Fruit fly (Drosophila melanogaster) whole organism, embryonic: ENCODE measurements around the gene CG34290.
A peak's percentile ranks its signal among the peaks of the same experiment; 100 is the strongest.

Experiments
- Bdp1 ChIP-seq: fragments of 200-800 bp; sonication (Bioruptor generic); optimal IDR thresholded peaks from 3 replicates; lab custom pipeline; 2016; ENCODE audit warnings: missing biosample characterization, missing genetic modification characterization
- C15 ChIP-seq: fragments of 200-800 bp; sonication (Bioruptor generic); IDR thresholded peaks from 3 replicates; pipeline ENCODE4 v1.3.6; 2022; ENCODE audit warnings: missing biosample characterization, missing genetic modification characterization
- CG10654 ChIP-seq: fragments of 200-800 bp; sonication (Bioruptor generic); optimal IDR thresholded peaks from 2 replicates; lab custom pipeline; 2016; ENCODE audit warnings: missing biosample characterization, missing genetic modification characterization
- CG14441 ChIP-seq: fragments of 200-800 bp; sonication (Bioruptor generic); IDR thresholded peaks from 2 replicates; pipeline ENCODE4 v1.3.6; 2022; ENCODE audit warnings: missing biosample characterization, missing genetic modification characterization
- CG15073 ChIP-seq: fragments of 200-800 bp; sonication (Bioruptor generic); optimal IDR thresholded peaks from 2 replicates; lab custom pipeline; 2016; ENCODE audit warnings: missing biosample characterization, missing genetic modification characterization
- CG1529 ChIP-seq: fragments of 200-800 bp; sonication (Bioruptor generic); optimal IDR thresholded peaks from 3 replicates; lab custom pipeline; 2018; ENCODE audit warnings: missing biosample characterization, missing genetic modification characterization
- CG1602 ChIP-seq: fragments of 200-800 bp; sonication (Bioruptor generic); optimal IDR thresholded peaks from 3 replicates; lab custom pipeline; 2016; ENCODE audit warnings: missing biosample characterization, missing genetic modification characterization
- CG16815 ChIP-seq: fragments of 200-800 bp; sonication (Bioruptor generic); optimal IDR thresholded peaks from 3 replicates; lab custom pipeline; 2017; ENCODE audit warnings: missing biosample characterization, mild to moderate bottlenecking, missing genetic modification characterization
- CG17385 ChIP-seq: fragments of 200-800 bp; sonication (Bioruptor generic); optimal IDR thresholded peaks from 3 replicates; lab custom pipeline; 2018; ENCODE audit warnings: missing biosample characterization, mild to moderate bottlenecking, missing genetic modification characterization
- CG17612 ChIP-seq: fragments of 200-800 bp; sonication (Bioruptor generic); IDR thresholded peaks from 2 replicates; pipeline ENCODE4 v1.3.6; 2022; ENCODE audit warnings: missing biosample characterization, missing genetic modification characterization
- CG31224 ChIP-seq: fragments of 200-800 bp; sonication (Bioruptor generic); IDR thresholded peaks from 2 replicates; pipeline ENCODE4 v1.3.6; 2022; ENCODE audit warnings: missing biosample characterization, missing genetic modification characterization
- CG42726 ChIP-seq: fragments of 200-800 bp; sonication (Bioruptor generic); IDR thresholded peaks from 2 replicates; pipeline ENCODE4 v1.3.6; 2022; ENCODE audit warnings: missing biosample characterization, missing genetic modification characterization; ENCODE audit not compliant: partially characterized antibody
- CG4424 ChIP-seq: fragments of 200-800 bp; sonication (Bioruptor generic); optimal IDR thresholded peaks from 3 replicates; lab custom pipeline; 2016; ENCODE audit warnings: missing biosample characterization, missing genetic modification characterization
- CG6854 ChIP-seq: fragments of 200-800 bp; sonication (Bioruptor generic); optimal IDR thresholded peaks from 3 replicates; lab custom pipeline; 2017; ENCODE audit warnings: missing biosample characterization, mild to moderate bottlenecking, missing genetic modification characterization
- CG7786 ChIP-seq: fragments of 200-800 bp; sonication (Bioruptor generic); optimal IDR thresholded peaks from 2 replicates; lab custom pipeline; 2016; ENCODE audit warnings: missing biosample characterization, missing genetic modification characterization
- CG7839 ChIP-seq: fragments of 200-800 bp; sonication (Bioruptor generic); optimal IDR thresholded peaks from 3 replicates; lab custom pipeline; 2018; ENCODE audit warnings: missing biosample characterization, mild to moderate bottlenecking, missing genetic modification characterization, moderate library complexity
- CG7987 ChIP-seq: fragments of 200-800 bp; sonication (Bioruptor generic); optimal IDR thresholded peaks from 2 replicates; lab custom pipeline; 2018; ENCODE audit warnings: missing biosample characterization, mild to moderate bottlenecking, missing genetic modification characterization, moderate library complexity
- CG8765 ChIP-seq: fragments of 200-800 bp; sonication (Bioruptor generic); IDR thresholded peaks from 2 replicates; pipeline ENCODE4 v1.3.6; 2022; ENCODE audit warnings: missing biosample characterization, missing genetic modification characterization
- CG9609 ChIP-seq: fragments of 200-800 bp; sonication (Bioruptor generic); optimal IDR thresholded peaks from 3 replicates; lab custom pipeline; 2016; ENCODE audit warnings: missing biosample characterization, missing genetic modification characterization
- Dll ChIP-seq: fragments of 200-800 bp; sonication (Bioruptor generic); IDR thresholded peaks from 4 replicates; pipeline ENCODE4 v1.3.6; 2022; ENCODE audit warnings: missing biosample characterization, missing genetic modification characterization; ENCODE audit not compliant: partially characterized antibody
- Elba2 ChIP-seq: fragments of 200-800 bp; sonication (Bioruptor generic); optimal IDR thresholded peaks from 3 replicates; lab custom pipeline; 2016; ENCODE audit warnings: missing biosample characterization, missing genetic modification characterization
- Hr39 ChIP-seq: fragments of >200 bp; optimal IDR thresholded peaks from 2 replicates; lab custom pipeline; 2017
- Lpt ChIP-seq: fragments of >200 bp; optimal IDR thresholded peaks from 2 replicates; lab custom pipeline; 2018; ENCODE audit warnings: missing biosample characterization, missing genetic modification characterization
- Max ChIP-seq: fragments of 200-800 bp; sonication (Bioruptor generic); optimal IDR thresholded peaks from 2 replicates; lab custom pipeline; 2016; ENCODE audit warnings: missing biosample characterization, mild to moderate bottlenecking, missing genetic modification characterization
- Mrtf ChIP-seq: fragments of 200-800 bp; sonication (Bioruptor generic); IDR thresholded peaks from 3 replicates; pipeline ENCODE4 v1.3.6; 2022; ENCODE audit warnings: missing biosample characterization, missing genetic modification characterization
- NC2α ChIP-seq: fragments of 200-800 bp; sonication (Bioruptor generic); optimal IDR thresholded peaks from 2 replicates; lab custom pipeline; 2016; ENCODE audit warnings: missing biosample characterization, missing genetic modification characterization
- Rfx ChIP-seq: fragments of 200-800 bp; sonication (Bioruptor generic); IDR thresholded peaks from 2 replicates; pipeline ENCODE4 v1.3.6; 2022; ENCODE audit warnings: missing biosample characterization, missing genetic modification characterization
- Usf ChIP-seq: fragments of 200-800 bp; sonication (Bioruptor generic); optimal IDR thresholded peaks from 2 replicates; lab custom pipeline; 2017; ENCODE audit warnings: missing genotype, missing biosample characterization, missing genetic modification characterization
- Vsx1 ChIP-seq: fragments of 200-800 bp; sonication (Bioruptor generic); optimal IDR thresholded peaks from 2 replicates; lab custom pipeline; 2017; ENCODE audit warnings: missing biosample characterization, mild to moderate bottlenecking, missing genetic modification characterization, missing genetic modification reagents
- Xbp1 ChIP-seq: fragments of 200-800 bp; sonication (Bioruptor generic); optimal IDR thresholded peaks from 3 replicates; lab custom pipeline; 2016; ENCODE audit warnings: missing biosample characterization, mild to moderate bottlenecking, missing genetic modification characterization
- cg ChIP-seq: fragments of 200-800 bp; sonication (Bioruptor generic); optimal IDR thresholded peaks from 3 replicates; lab custom pipeline; 2019; ENCODE audit warnings: missing biosample characterization, mild to moderate bottlenecking, missing genetic modification characterization, moderate library complexity
- chm ChIP-seq: fragments of 200-800 bp; sonication (Bioruptor generic); IDR thresholded peaks from 2 replicates; pipeline ENCODE4 v1.3.6; 2022; ENCODE audit warnings: missing biosample characterization, missing genetic modification characterization
- dpn ChIP-seq, 2 experiments: fragments of 200-800 bp; sonication (Bioruptor generic); optimal IDR thresholded peaks; 3 replicates each; lab custom pipeline; 2016; ENCODE audit warnings: missing biosample characterization in 2 of 2, missing genetic modification characterization in 2 of 2
- exex ChIP-seq: fragments of 200-800 bp; sonication (Bioruptor generic); optimal IDR thresholded peaks from 4 replicates; lab custom pipeline; 2018; ENCODE audit warnings: missing biosample characterization, mild to moderate bottlenecking, missing genetic modification characterization, moderate library complexity
- fd64A ChIP-seq: fragments of 200-800 bp; sonication (Bioruptor generic); optimal IDR thresholded peaks from 3 replicates; lab custom pipeline; 2018; ENCODE audit warnings: missing biosample characterization, mild to moderate bottlenecking, missing genetic modification characterization
- grau ChIP-seq: fragments of 200-800 bp; optimal IDR thresholded peaks from 3 replicates; lab custom pipeline; 2019; ENCODE audit warnings: missing biosample characterization, mild to moderate bottlenecking, missing genetic modification characterization, moderate library complexity
- ham ChIP-seq: fragments of 200-800 bp; sonication (Bioruptor generic); IDR thresholded peaks from 2 replicates; pipeline ENCODE4 v1.3.6; 2022; ENCODE audit warnings: missing biosample characterization, missing genetic modification characterization
- hbn ChIP-seq: fragments of 200-800 bp; sonication (Bioruptor generic); IDR thresholded peaks from 2 replicates; pipeline ENCODE4 v1.3.6; 2022; ENCODE audit warnings: missing biosample characterization, missing genetic modification characterization; ENCODE audit not compliant: partially characterized antibody
- her ChIP-seq: fragments of 200-800 bp; sonication (Bioruptor generic); optimal IDR thresholded peaks from 2 replicates; lab custom pipeline; 2016; ENCODE audit warnings: missing biosample characterization, missing genetic modification characterization
- hth ChIP-seq: fragments of >200 bp; optimal IDR thresholded peaks from 2 replicates; lab custom pipeline; 2017; ENCODE audit warnings: inconsistent platforms
- ken ChIP-seq: fragments of 200-800 bp; sonication (Bioruptor generic); IDR thresholded peaks from 3 replicates; pipeline ENCODE4 v1.3.6; 2022; ENCODE audit warnings: missing biosample characterization, missing genetic modification characterization
- lmd ChIP-seq: fragments of 200-800 bp; sonication (Bioruptor generic); IDR thresholded peaks from 2 replicates; pipeline ENCODE4 v1.3.6; 2022; ENCODE audit warnings: missing biosample characterization, missing genetic modification characterization
- lov ChIP-seq, 2 experiments: fragments of 200-800 bp in 1 of 2; fragments of >200 bp in 1 of 2; sonication (Bioruptor generic) in 1 of 2; IDR thresholded peaks in 1 of 2; optimal IDR thresholded peaks in 1 of 2; 2 replicates in 1 of 2; 3 replicates in 1 of 2; pipeline versions ENCODE4 v1.3.6 to Lab custom; 2017 to 2022; ENCODE audit warnings: missing biosample characterization in 1 of 2, missing genetic modification characterization in 1 of 2
- row ChIP-seq: fragments of 200-800 bp; sonication (Bioruptor generic); IDR thresholded peaks from 3 replicates; pipeline ENCODE4 v1.3.6; 2022; ENCODE audit warnings: missing biosample characterization, missing genetic modification characterization
- slbo ChIP-seq: fragments of 200-800 bp; sonication (Bioruptor generic); IDR thresholded peaks from 2 replicates; pipeline ENCODE4 v1.3.6; 2022; ENCODE audit warnings: missing biosample characterization, missing genetic modification characterization
- sob ChIP-seq: fragments of 200-800 bp; sonication (Bioruptor generic); IDR thresholded peaks from 2 replicates; pipeline ENCODE4 v1.3.6; 2022; ENCODE audit warnings: missing biosample characterization, missing genetic modification characterization
- ssp ChIP-seq: fragments of 200-800 bp; sonication (Bioruptor generic); IDR thresholded peaks from 2 replicates; pipeline ENCODE4 v1.3.6; 2022; ENCODE audit warnings: missing biosample characterization, missing genetic modification characterization
- tna ChIP-seq: fragments of 200-800 bp; sonication (Bioruptor generic); IDR thresholded peaks from 2 replicates; pipeline ENCODE4 v1.3.6; 2022; ENCODE audit warnings: missing biosample characterization, missing genetic modification characterization; ENCODE audit not compliant: partially characterized antibody
- zfh1 ChIP-seq: fragments of 200-800 bp; sonication (Bioruptor generic); IDR thresholded peaks from 3 replicates; pipeline ENCODE4 v1.3.6; 2022; ENCODE audit warnings: missing biosample characterization, missing genetic modification characterization

CG34290 gene

dm6 chr3R:24295556-24296465, 6.2 kb upstream of the CG34290 start (continued):
- peak; percentile 87 for TF ChIP-seq slbo (GFP tag; lab: Robert Waterston, UW)
- TF ChIP-seq CG14441 (GFP tag; lab: Robert Waterston, UW), result peak; percentile 89
- TF ChIP-seq hth, result no peak
- peak; percentile 72; the same call in 2 of the 3 replicates for TF ChIP-seq ken
- peak; percentile 58 for TF ChIP-seq Usf (GFP tag; lab: Kevin White, UChicago)
- peak; percentile 76 for TF ChIP-seq CG1602 (GFP tag; lab: Kevin White, UChicago)
- peak; percentile 46 for TF ChIP-seq CG9609 (GFP tag; lab: Kevin White, UChicago)
- peak; percentile 40 for TF ChIP-seq CG1529 (GFP tag; lab: Kevin White, UChicago)
- peak; percentile 52 for TF ChIP-seq Bdp1
- TF ChIP-seq zfh1 (GFP tag; lab: Robert Waterston, UW), result peak; percentile 88
- TF ChIP-seq cg (GFP tag; lab: Kevin White, UChicago), result no peak
- TF ChIP-seq her (GFP tag; lab: Kevin White, UChicago), result peak; percentile 45
- TF ChIP-seq lov (optimal IDR thresholded peaks at IDR 0.05; lab: Kevin White, UChicago), result no peak
- TF ChIP-seq lov (GFP tag; IDR thresholded peaks at IDR 0.05; lab: Robert Waterston, UW), result 0 out of 3 replicates have a peak, but pooled peaks have one; percentile 83
- TF ChIP-seq Hr39 (lab: Kevin White, UChicago), result no peak
- peak; percentile 80 for TF ChIP-seq sob (GFP tag; lab: Robert Waterston, UW)
- peak; percentile 78 for TF ChIP-seq CG17385 (GFP tag; lab: Kevin White, UChicago)
- peak; percentile 46 for TF ChIP-seq ssp (GFP tag; lab: Robert Waterston, UW)
- TF ChIP-seq CG7786, result peak; percentile 71
- TF ChIP-seq CG7839 (tag; lab: Kevin White, UChicago), result peak; percentile 87
- peak; percentile 63 for TF ChIP-seq CG7987
- TF ChIP-seq dpn (GFP tag; optimal IDR thresholded peaks at IDR 0.05; lab: Kevin White, UChicago), result peak; percentile 76 to 81
- peak; percentile 90 for TF ChIP-seq Rfx
- peak; percentile 78 for TF ChIP-seq CG16815
- TF ChIP-seq tna, result no peak
- TF ChIP-seq CG15073, result peak; percentile 25
- no peak for TF ChIP-seq fd64A (GFP tag; lab: Kevin White, UChicago)
- TF ChIP-seq ham (GFP tag; lab: Robert Waterston, UW), result no peak
- TF ChIP-seq Dll (GFP tag; lab: Robert Waterston, UW), result no peak
- TF ChIP-seq Lpt (GFP tag; lab: Kevin White, UChicago), result no peak
- peak; percentile 87 for TF ChIP-seq row (GFP tag; lab: Robert Waterston, UW)
- TF ChIP-seq CG4424 (GFP tag; lab: Kevin White, UChicago), result peak; percentile 32
- TF ChIP-seq grau (tag; lab: Kevin White, UChicago), result peak; percentile 98
- peak; percentile 70 for TF ChIP-seq Vsx1 (GFP tag; lab: Kevin White, UChicago)
- TF ChIP-seq CG6854, result no peak
- no peak for TF ChIP-seq CG10654
- TF ChIP-seq Elba2 (GFP tag; lab: Kevin White, UChicago), result no peak
- TF ChIP-seq hbn (GFP tag; lab: Robert Waterston, UW), result no peak
- TF ChIP-seq chm (GFP tag; lab: Robert Waterston, UW), result peak; percentile 84
- peak; percentile 89 for TF ChIP-seq lmd (GFP tag; lab: Robert Waterston, UW)
- TF ChIP-seq Mrtf (GFP tag; lab: Robert Waterston, UW), result peak; percentile 79
- TF ChIP-seq exex, result no peak
- TF ChIP-seq C15, result 0 out of 3 replicates have a peak, but pooled peaks have one; percentile 54
- TF ChIP-seq CG31224 (GFP tag; lab: Robert Waterston, UW), result peak; percentile 61
- peak; percentile 34 for TF ChIP-seq NC2α (GFP tag; lab: Kevin White, UChicago)
- peak; percentile 80 for TF ChIP-seq Xbp1 (GFP tag; lab: Kevin White, UChicago)
- TF ChIP-seq CG42726 (GFP tag; lab: Robert Waterston, UW), result no peak
- peak; percentile 79 for TF ChIP-seq CG8765 (GFP tag; lab: Robert Waterston, UW)
- TF ChIP-seq CG17612 (GFP tag; lab: Robert Waterston, UW), result peak; percentile 55; the same call in 1 of the 2 replicates
- TF ChIP-seq Max (GFP tag; lab: Kevin White, UChicago), result peak; percentile 50
